Fruit fly (Drosophila melanogaster) whole organism, embryonic: ENCODE results near the gene CG15141.
A peak's percentile ranks its signal among the peaks of the same experiment; 100 is the strongest.

Source experiments
- Aef1 ChIP-seq: fragments of 200-800 bp; sonication (Bioruptor generic); IDR thresholded peaks from 3 replicates; pipeline ENCODE4 v1.3.6; 2022; ENCODE audit warnings: missing biosample characterization, missing genetic modification characterization
- Atf6 ChIP-seq: fragments of 200-800 bp; sonication (Bioruptor generic); IDR thresholded peaks from 2 replicates; pipeline ENCODE4 v1.3.6; 2022; ENCODE audit warnings: missing biosample characterization, missing genetic modification characterization
- CG10462 ChIP-seq: fragments of 200-800 bp; sonication (Bioruptor generic); optimal IDR thresholded peaks from 2 replicates; lab custom pipeline; 2016; ENCODE audit warnings: missing biosample characterization, missing genetic modification characterization
- CG1603 ChIP-seq: fragments of 200-800 bp; sonication (Bioruptor generic); optimal IDR thresholded peaks from 2 replicates; lab custom pipeline; 2019; ENCODE audit warnings: missing biosample characterization, mild to moderate bottlenecking, missing genetic modification characterization, moderate library complexity
- CG17361 ChIP-seq: fragments of 200-800 bp; sonication (Bioruptor generic); IDR thresholded peaks from 3 replicates; pipeline ENCODE4 v1.3.6; 2022; ENCODE audit warnings: missing biosample characterization, missing genetic modification characterization
- CG2116 ChIP-seq: fragments of 200-800 bp; sonication (Bioruptor generic); optimal IDR thresholded peaks from 3 replicates; lab custom pipeline; 2018; ENCODE audit warnings: missing biosample characterization, mild to moderate bottlenecking, missing genetic modification characterization
- CG2199 ChIP-seq: fragments of 200-800 bp; sonication (Bioruptor generic); IDR thresholded peaks from 3 replicates; pipeline ENCODE4 v1.3.6; 2022; ENCODE audit warnings: missing biosample characterization, missing genetic modification characterization
- CG2202 ChIP-seq: fragments of 200-800 bp; sonication (Bioruptor generic); optimal IDR thresholded peaks from 2 replicates; lab custom pipeline; 2018; ENCODE audit warnings: missing biosample characterization, mild to moderate bottlenecking, missing genetic modification characterization
- CG33213 ChIP-seq: fragments of 200-800 bp; sonication (Bioruptor generic); optimal IDR thresholded peaks from 3 replicates; lab custom pipeline; 2016; ENCODE audit warnings: missing biosample characterization, missing genetic modification characterization
- CG33557 ChIP-seq: fragments of 200-800 bp; sonication (Bioruptor generic); optimal IDR thresholded peaks from 2 replicates; lab custom pipeline; 2019; ENCODE audit warnings: missing biosample characterization, mild to moderate bottlenecking, missing genetic modification characterization, moderate library complexity
- CG34224 ChIP-seq: fragments of 200-800 bp; sonication (Bioruptor generic); IDR thresholded peaks from 3 replicates; pipeline ENCODE4 v1.3.6; 2022; ENCODE audit warnings: missing biosample characterization, missing genetic modification characterization; ENCODE audit not compliant: partially characterized antibody
- CG34376 ChIP-seq: fragments of 200-800 bp; sonication (Bioruptor generic); optimal IDR thresholded peaks from 2 replicates; lab custom pipeline; 2018; ENCODE audit warnings: missing biosample characterization, mild to moderate bottlenecking, missing genetic modification characterization
- CG5245 ChIP-seq: fragments of 200-800 bp; sonication (Bioruptor generic); optimal IDR thresholded peaks from 3 replicates; lab custom pipeline; 2016; ENCODE audit warnings: missing biosample characterization, missing genetic modification characterization
- CG6791 ChIP-seq: fragments of 200-800 bp; sonication (Bioruptor generic); IDR thresholded peaks from 3 replicates; pipeline ENCODE4 v1.3.6; 2022; ENCODE audit warnings: missing biosample characterization, missing genetic modification characterization; ENCODE audit not compliant: partially characterized antibody
- CG7372 ChIP-seq: fragments of 200-800 bp; sonication (Bioruptor generic); IDR thresholded peaks from 2 replicates; pipeline ENCODE4 v1.3.6; 2022; ENCODE audit warnings: missing biosample characterization, missing genetic modification characterization
- D19B ChIP-seq: fragments of 200-800 bp; sonication (Bioruptor generic); optimal IDR thresholded peaks from 2 replicates; lab custom pipeline; 2017; ENCODE audit warnings: missing biosample characterization, mild to moderate bottlenecking, missing genetic modification characterization
- Dek ChIP-seq: fragments of 200-800 bp; sonication (Bioruptor generic); optimal IDR thresholded peaks from 3 replicates; lab custom pipeline; 2019; ENCODE audit warnings: missing biosample characterization, mild to moderate bottlenecking, missing genetic modification characterization, moderate library complexity
- Eip74EF ChIP-seq, 2 experiments: fragments of 200-800 bp in 1 of 2; fragments of >200 bp in 1 of 2; sonication (Bioruptor generic) in 1 of 2; optimal IDR thresholded peaks; 2 replicates each; lab custom pipeline; 2017 to 2019; ENCODE audit warnings: missing biosample characterization in 2 of 2, missing genetic modification characterization in 2 of 2, mild to moderate bottlenecking in 1 of 2, moderate library complexity in 1 of 2
- HLH3B ChIP-seq: fragments of 200-800 bp; sonication (Bioruptor generic); IDR thresholded peaks from 2 replicates; pipeline ENCODE4 v1.3.6; 2022; ENCODE audit warnings: missing biosample characterization, missing genetic modification characterization
- Hmr ChIP-seq: fragments of 200-800 bp; sonication (Bioruptor generic); optimal IDR thresholded peaks from 3 replicates; lab custom pipeline; 2017; ENCODE audit warnings: mild to moderate bottlenecking, missing biosample characterization, missing genetic modification reagents, missing genetic modification characterization
- Lpt ChIP-seq: fragments of >200 bp; optimal IDR thresholded peaks from 2 replicates; lab custom pipeline; 2018; ENCODE audit warnings: missing biosample characterization, missing genetic modification characterization
- Mad ChIP-seq: fragments of 200-800 bp; sonication (Bioruptor generic); optimal IDR thresholded peaks from 2 replicates; lab custom pipeline; 2016; ENCODE audit warnings: missing biosample characterization, missing genetic modification characterization
- NK7.1 ChIP-seq: fragments of 200-800 bp; sonication (Bioruptor generic); optimal IDR thresholded peaks from 3 replicates; lab custom pipeline; 2016; ENCODE audit warnings: missing biosample characterization, missing genetic modification characterization
- Oli ChIP-seq: fragments of 200-800 bp; sonication (Bioruptor generic); optimal IDR thresholded peaks from 2 replicates; lab custom pipeline; 2018; ENCODE audit warnings: missing biosample characterization, mild to moderate bottlenecking, missing genetic modification characterization, moderate library complexity
- Optix ChIP-seq: fragments of 200-800 bp; sonication (Bioruptor generic); IDR thresholded peaks from 3 replicates; pipeline ENCODE4 v1.3.6; 2022; ENCODE audit warnings: missing biosample characterization, missing genetic modification characterization
- Rx ChIP-seq: fragments of 200-800 bp; sonication (Bioruptor generic); IDR thresholded peaks from 2 replicates; pipeline ENCODE4 v1.3.6; 2022; ENCODE audit warnings: missing biosample characterization, missing genetic modification characterization
- Six4 ChIP-seq: fragments of 200-800 bp; sonication (Bioruptor generic); optimal IDR thresholded peaks from 2 replicates; lab custom pipeline; 2016; ENCODE audit warnings: missing biosample characterization, missing genetic modification characterization
- Sox100B ChIP-seq: fragments of 200-800 bp; sonication (Bioruptor generic); optimal IDR thresholded peaks from 3 replicates; lab custom pipeline; 2018; ENCODE audit warnings: missing biosample characterization, mild to moderate bottlenecking, missing genetic modification characterization
- TFAM ChIP-seq: fragments of 200-800 bp; sonication (Bioruptor generic); optimal IDR thresholded peaks from 2 replicates; lab custom pipeline; 2017; ENCODE audit warnings: missing biosample characterization, missing genetic modification characterization, inconsistent platforms
- YL-1 ChIP-seq: fragments of 200-800 bp; sonication (Bioruptor generic); optimal IDR thresholded peaks from 3 replicates; lab custom pipeline; 2017; ENCODE audit warnings: missing biosample characterization, mild to moderate bottlenecking, missing genetic modification characterization
- abd-A ChIP-seq: fragments of 200-800 bp; sonication (Bioruptor generic); optimal IDR thresholded peaks from 3 replicates; lab custom pipeline; 2019; ENCODE audit warnings: missing biosample characterization, mild to moderate bottlenecking, missing genetic modification characterization, moderate library complexity
- ac ChIP-seq: fragments of 200-800 bp; sonication (Bioruptor generic); optimal IDR thresholded peaks from 3 replicates; lab custom pipeline; 2017; ENCODE audit warnings: missing biosample characterization, mild to moderate bottlenecking, missing genetic modification characterization
- aop ChIP-seq: fragments of 200-800 bp; sonication (Bioruptor generic); IDR thresholded peaks from 2 replicates; pipeline ENCODE4 v1.3.6; 2022; ENCODE audit warnings: missing biosample characterization, missing genetic modification characterization
- ap ChIP-seq: fragments of 200-800 bp; sonication (Bioruptor generic); IDR thresholded peaks from 2 replicates; pipeline ENCODE4 v1.3.6; 2022; ENCODE audit warnings: missing biosample characterization, missing genetic modification characterization
- bsh ChIP-seq, 2 experiments: fragments of 200-800 bp; sonication (Bioruptor generic); optimal IDR thresholded peaks; 2 replicates each; lab custom pipeline; 2017 to 2018; ENCODE audit warnings: mild to moderate bottlenecking in 2 of 2, missing biosample characterization in 2 of 2, missing genetic modification characterization in 2 of 2, moderate library complexity in 1 of 2
- dmrt11E ChIP-seq: fragments of 200-800 bp; sonication (Bioruptor generic); optimal IDR thresholded peaks from 3 replicates; lab custom pipeline; 2018; ENCODE audit warnings: missing biosample characterization, mild to moderate bottlenecking, missing genetic modification characterization, moderate library complexity
- ems ChIP-seq: fragments of 200-800 bp; sonication (Bioruptor generic); optimal IDR thresholded peaks from 3 replicates; lab custom pipeline; 2016; ENCODE audit warnings: missing biosample characterization, missing genetic modification characterization
- fd64A ChIP-seq: fragments of 200-800 bp; sonication (Bioruptor generic); optimal IDR thresholded peaks from 3 replicates; lab custom pipeline; 2018; ENCODE audit warnings: missing biosample characterization, mild to moderate bottlenecking, missing genetic modification characterization
- fd96Cb ChIP-seq: fragments of 200-800 bp; sonication (Bioruptor generic); optimal IDR thresholded peaks from 2 replicates; lab custom pipeline; 2018; ENCODE audit warnings: missing biosample characterization, mild to moderate bottlenecking, missing genetic modification characterization, moderate library complexity
- hbn ChIP-seq: fragments of 200-800 bp; sonication (Bioruptor generic); IDR thresholded peaks from 2 replicates; pipeline ENCODE4 v1.3.6; 2022; ENCODE audit warnings: missing biosample characterization, missing genetic modification characterization; ENCODE audit not compliant: partially characterized antibody
- kah ChIP-seq: fragments of 200-800 bp; sonication (Bioruptor generic); optimal IDR thresholded peaks from 2 replicates; lab custom pipeline; 2018; ENCODE audit warnings: missing biosample characterization, mild to moderate bottlenecking, missing genetic modification characterization
- ken ChIP-seq: fragments of 200-800 bp; sonication (Bioruptor generic); IDR thresholded peaks from 3 replicates; pipeline ENCODE4 v1.3.6; 2022; ENCODE audit warnings: missing biosample characterization, missing genetic modification characterization
- lmd ChIP-seq: fragments of 200-800 bp; sonication (Bioruptor generic); IDR thresholded peaks from 2 replicates; pipeline ENCODE4 v1.3.6; 2022; ENCODE audit warnings: missing biosample characterization, missing genetic modification characterization
- org-1 ChIP-seq: fragments of 200-800 bp; sonication (Bioruptor generic); optimal IDR thresholded peaks from 2 replicates; lab custom pipeline; 2017; ENCODE audit warnings: missing biosample characterization, missing genetic modification characterization
- row ChIP-seq: fragments of 200-800 bp; sonication (Bioruptor generic); IDR thresholded peaks from 3 replicates; pipeline ENCODE4 v1.3.6; 2022; ENCODE audit warnings: missing biosample characterization, missing genetic modification characterization
- schlank ChIP-seq: fragments of 200-800 bp; sonication (Bioruptor generic); optimal IDR thresholded peaks from 2 replicates; lab custom pipeline; 2018; ENCODE audit warnings: missing biosample characterization, mild to moderate bottlenecking, missing genetic modification characterization
- sna ChIP-seq: fragments of 200-800 bp; sonication (Bioruptor generic); IDR thresholded peaks from 2 replicates; pipeline ENCODE4 v1.3.6; 2022; ENCODE audit warnings: missing biosample characterization, missing genetic modification characterization; ENCODE audit not compliant: partially characterized antibody
- sug ChIP-seq: fragments of 200-800 bp; optimal IDR thresholded peaks from 2 replicates; lab custom pipeline; 2019; ENCODE audit warnings: missing biosample characterization, mild to moderate bottlenecking, missing genetic modification characterization, moderate library complexity
- trem ChIP-seq: fragments of 200-800 bp; optimal IDR thresholded peaks from 3 replicates; lab custom pipeline; 2019; ENCODE audit warnings: missing biosample characterization, mild to moderate bottlenecking, missing genetic modification characterization, moderate library complexity
- unpg ChIP-seq: fragments of 200-800 bp; sonication (Bioruptor generic); optimal IDR thresholded peaks from 3 replicates; lab custom pipeline; 2018; ENCODE audit warnings: missing biosample characterization, mild to moderate bottlenecking, missing genetic modification characterization, moderate library complexity
- yki ChIP-seq: fragments of >200 bp; optimal IDR thresholded peaks from 3 replicates; lab custom pipeline; 2018
- zfh1 ChIP-seq: fragments of 200-800 bp; sonication (Bioruptor generic); IDR thresholded peaks from 3 replicates; pipeline ENCODE4 v1.3.6; 2022; ENCODE audit warnings: missing biosample characterization, missing genetic modification characterization

CG15141 gene

DNA sequence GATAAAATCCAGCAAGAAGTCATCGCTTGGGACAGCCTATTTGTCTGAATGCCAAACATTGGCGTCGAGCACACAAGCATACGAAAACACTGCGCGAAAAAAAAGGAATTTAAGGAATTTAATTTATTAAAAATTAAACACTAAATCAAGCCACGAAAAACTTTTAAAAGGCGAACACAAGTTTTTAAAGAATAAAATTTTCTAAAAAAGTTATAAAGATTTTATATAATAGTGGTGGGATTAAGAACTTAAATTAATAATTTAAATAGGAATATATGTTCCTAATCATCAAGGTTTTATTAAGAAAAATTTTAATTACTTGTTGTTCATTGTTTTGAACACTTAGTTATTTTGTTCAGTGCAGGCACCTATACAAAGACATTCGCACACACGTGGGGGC, 10.9 kb downstream of the CG15141 start (continued):
- TF ChIP-seq hbn (GFP tag; lab: Robert Waterston, UW) (no peak), unpg (GFP tag; lab: Kevin White, UChicago) (no peak), CG1603 (tag; lab: Kevin White, UChicago) (no peak), bsh (GFP tag; optimal IDR thresholded peaks at IDR 0.05; lab: Kevin White, UChicago) (no peak), ems (GFP tag; lab: Kevin White, UChicago) (no peak), NK7.1 (GFP tag; lab: Kevin White, UChicago) (no peak), trem (tag; lab: Kevin White, UChicago) (no peak), zfh1 (no peak), CG2202 (tag; lab: Kevin White, UChicago) (no peak), ap (GFP tag; lab: Robert Waterston, UW) (no peak), yki (lab: Kevin White, UChicago) (no peak), fd64A (GFP tag; lab: Kevin White, UChicago) (no peak), CG7372 (GFP tag; lab: Robert Waterston, UW) (no peak), Lpt (GFP tag; lab: Kevin White, UChicago) (no peak), CG33557 (GFP tag; lab: Kevin White, UChicago) (no peak), CG5245 (GFP tag; lab: Kevin White, UChicago) (no peak), Dek (tag; lab: Kevin White, UChicago) (peak; percentile 1), Atf6 (GFP tag; lab: Robert Waterston, UW) (peak; percentile 49), Oli (tag; lab: Kevin White, UChicago) (peak; percentile 47), lmd (GFP tag; lab: Robert Waterston, UW) (no peak), YL-1 (GFP tag; lab: Kevin White, UChicago) (no peak), fd96Cb (tag; lab: Kevin White, UChicago) (no peak), abd-A (tag; lab: Kevin White, UChicago) (no peak), sna (GFP tag; lab: Robert Waterston, UW) (no peak), Sox100B (GFP tag; lab: Kevin White, UChicago) (peak; percentile 26), ken (no peak), org-1 (no peak), CG2199 (GFP tag; lab: Robert Waterston, UW) (no peak), CG2116 (GFP tag; lab: Kevin White, UChicago) (no peak), CG33213 (GFP tag; lab: Kevin White, UChicago) (no peak), CG10462 (no peak), schlank (tag; lab: Kevin White, UChicago) (no peak), HLH3B (GFP tag; lab: Robert Waterston, UW) (no peak), CG17361 (GFP tag; lab: Robert Waterston, UW) (peak; percentile 36; the same call in 1 of the 3 replicates), Hmr (GFP tag; lab: Kevin White, UChicago) (peak; percentile 35), dmrt11E (no peak), D19B (GFP tag; lab: Kevin White, UChicago) (peak; percentile 0), row (peak; percentile 43), CG34224 (GFP tag; lab: Robert Waterston, UW) (no peak), sug (tag; lab: Kevin White, UChicago) (no peak), kah (GFP tag; lab: Kevin White, UChicago) (no peak), Eip74EF (GFP tag; optimal IDR thresholded peaks at IDR 0.05; lab: Kevin White, UChicago) (no peak), ac (GFP tag; lab: Kevin White, UChicago) (no peak), CG34376 (no peak), Optix (no peak), Mad (GFP tag; lab: Kevin White, UChicago) (no peak), aop (GFP tag; lab: Robert Waterston, UW) (no peak), Aef1 (0 out of 3 replicates have a peak, but pooled peaks have one; percentile 20), CG6791 (GFP tag; lab: Robert Waterston, UW) (no peak), Rx (GFP tag; lab: Robert Waterston, UW) (no peak), TFAM (no peak), Six4 (GFP tag; lab: Kevin White, UChicago) (no peak)
